Worm (Caenorhabditis elegans) whole organism, L2 larva: ENCODE data around the gene lmd-3.

Experiments used
- C34F6.9 ChIP-seq: fragments of 150-350 bp; optimal IDR thresholded peaks from 2 replicates; lab custom pipeline; 2014; ENCODE audit warnings: missing biosample characterization, missing genetic modification characterization
- F13H6.1 ChIP-seq: sonication (generic microtip); optimal IDR thresholded peaks from 2 replicates; lab custom pipeline; 2016; ENCODE audit warnings: missing genetic modification characterization, missing compliant biosample characterization
- R02D3.7 ChIP-seq: fragments of 150-350 bp; optimal IDR thresholded peaks from 2 replicates; lab custom pipeline; 2014; ENCODE audit warnings: missing biosample characterization, missing genetic modification characterization
- ZK546.5 ChIP-seq: sonication (generic microtip); optimal IDR thresholded peaks from 2 replicates; lab custom pipeline; 2017; ENCODE audit warnings: missing biosample characterization, missing genetic modification characterization
- alr-1 ChIP-seq: fragments of 150-350 bp; optimal IDR thresholded peaks from 2 replicates; lab custom pipeline; 2014; ENCODE audit warnings: missing biosample characterization, missing genetic modification characterization
- ama-1 ChIP-seq: fragments of 150-350 bp; optimal IDR thresholded peaks from 2 replicates; lab custom pipeline; 2018; ENCODE audit warnings: inconsistent platforms
- blmp-1 ChIP-seq: sonication (generic microtip); optimal IDR thresholded peaks from 2 replicates; lab custom pipeline; 2017; ENCODE audit warnings: missing genetic modification characterization, mild to moderate bottlenecking, missing compliant biosample characterization, antibody characterized with exemption, moderate library complexity; ENCODE audit not compliant: insufficient read depth
- ceh-16 ChIP-seq: fragments of 150-350 bp; optimal IDR thresholded peaks from 2 replicates; lab custom pipeline; 2014; ENCODE audit warnings: missing biosample characterization, missing genetic modification characterization
- ceh-82 ChIP-seq: fragments of 150-350 bp; optimal IDR thresholded peaks from 2 replicates; lab custom pipeline; 2014; ENCODE audit warnings: missing biosample characterization, missing genetic modification characterization
- crh-2 ChIP-seq: sonication (generic microtip); optimal IDR thresholded peaks from 2 replicates; lab custom pipeline; 2017; ENCODE audit warnings: missing biosample characterization, missing genetic modification characterization
- dmd-4 ChIP-seq: sonication (generic microtip); optimal IDR thresholded peaks from 2 replicates; lab custom pipeline; 2017; ENCODE audit warnings: missing biosample characterization, missing genetic modification characterization
- fos-1 ChIP-seq: fragments of 150-350 bp; optimal IDR thresholded peaks from 2 replicates; lab custom pipeline; 2014; ENCODE audit warnings: missing biosample characterization, missing genetic modification characterization
- gmeb-1 ChIP-seq: fragments of 150-350 bp; optimal IDR thresholded peaks from 2 replicates; lab custom pipeline; 2014; ENCODE audit warnings: missing biosample characterization, missing genetic modification characterization
- lin-11 ChIP-seq: fragments of 150-350 bp; sonication (generic microtip); optimal IDR thresholded peaks from 2 replicates; lab custom pipeline; 2014; ENCODE audit warnings: missing biosample characterization, missing genetic modification characterization, inconsistent platforms, mixed read lengths
- lin-39 ChIP-seq: fragments of 150-350 bp; optimal IDR thresholded peaks from 2 replicates; lab custom pipeline; 2014; ENCODE audit warnings: missing biosample characterization, missing genetic modification reagents, missing genetic modification characterization
- lsy-2 ChIP-seq, 2 experiments: fragments of 150-350 bp in 1 of 2; sonication (generic microtip) in 1 of 2; optimal IDR thresholded peaks; 2 replicates each; lab custom pipeline; 2014 to 2017; ENCODE audit warnings: missing biosample characterization in 2 of 2, missing genetic modification characterization in 2 of 2
- mab-5 ChIP-seq: fragments of 150-350 bp; optimal IDR thresholded peaks from 2 replicates; lab custom pipeline; 2014; ENCODE audit warnings: missing biosample characterization, missing genetic modification characterization
- mbf-1 ChIP-seq: sonication (generic microtip); optimal IDR thresholded peaks from 2 replicates; lab custom pipeline; 2017; ENCODE audit warnings: missing biosample characterization, missing genetic modification characterization
- mdl-1 ChIP-seq, 2 experiments: fragments of 150-350 bp in 1 of 2; sonication (generic microtip) in 1 of 2; optimal IDR thresholded peaks; 2 replicates each; lab custom pipeline; 2017; ENCODE audit warnings: missing biosample characterization in 2 of 2, missing genetic modification characterization in 2 of 2
- nhr-10 ChIP-seq: sonication (generic microtip); optimal IDR thresholded peaks from 2 replicates; lab custom pipeline; 2017; ENCODE audit warnings: missing biosample characterization, missing genetic modification characterization
- nhr-11 ChIP-seq: fragments of 150-350 bp; optimal IDR thresholded peaks from 2 replicates; lab custom pipeline; 2014; ENCODE audit warnings: missing biosample characterization, missing genetic modification characterization
- nhr-12 ChIP-seq: fragments of 150-350 bp; optimal IDR thresholded peaks from 2 replicates; lab custom pipeline; 2014; ENCODE audit warnings: missing biosample characterization, missing genetic modification characterization
- nhr-129 ChIP-seq: fragments of 150-350 bp; optimal IDR thresholded peaks from 2 replicates; lab custom pipeline; 2014; ENCODE audit warnings: missing biosample characterization, missing genetic modification characterization
- nhr-21 ChIP-seq: fragments of 150-350 bp; optimal IDR thresholded peaks from 2 replicates; lab custom pipeline; 2014; ENCODE audit warnings: missing biosample characterization, missing genetic modification characterization
- nhr-23 ChIP-seq: fragments of 150-350 bp; optimal IDR thresholded peaks from 2 replicates; lab custom pipeline; 2014; ENCODE audit warnings: missing biosample characterization, missing genetic modification reagents, missing genetic modification characterization
- nhr-25 ChIP-seq: fragments of 150-350 bp; sonication (generic microtip); optimal IDR thresholded peaks from 3 replicates; lab custom pipeline; 2014; ENCODE audit warnings: missing biosample characterization, missing genetic modification characterization
- nhr-6 ChIP-seq: fragments of 150-350 bp; optimal IDR thresholded peaks from 2 replicates; lab custom pipeline; 2014; ENCODE audit warnings: missing biosample characterization, missing genetic modification characterization
- nhr-77 ChIP-seq: fragments of 150-350 bp; optimal IDR thresholded peaks from 2 replicates; lab custom pipeline; 2014; ENCODE audit warnings: missing biosample characterization, missing genetic modification characterization
- sem-4 ChIP-seq: fragments of 150-350 bp; optimal IDR thresholded peaks from 2 replicates; lab custom pipeline; 2014; ENCODE audit warnings: missing biosample characterization, missing genetic modification reagents, missing genetic modification characterization
- sma-3 ChIP-seq: sonication (generic microtip); optimal IDR thresholded peaks from 2 replicates; lab custom pipeline; 2016; ENCODE audit warnings: missing genetic modification reagents, missing genetic modification characterization, missing compliant biosample characterization
- snpc-4 ChIP-seq: fragments of 150-350 bp; optimal IDR thresholded peaks from 2 replicates; lab custom pipeline; 2014; ENCODE audit warnings: missing biosample characterization, missing genetic modification characterization
- unc-39 ChIP-seq: fragments of 150-350 bp; optimal IDR thresholded peaks from 2 replicates; lab custom pipeline; 2014; ENCODE audit warnings: missing biosample characterization, missing genetic modification characterization
- unc-55 ChIP-seq: fragments of 150-350 bp; sonication (generic microtip); optimal IDR thresholded peaks from 3 replicates; lab custom pipeline; 2014; ENCODE audit warnings: missing biosample characterization, missing genetic modification reagents, missing genetic modification characterization
- unc-62 ChIP-seq: fragments of 150-350 bp; optimal IDR thresholded peaks from 2 replicates; lab custom pipeline; 2014; ENCODE audit warnings: missing biosample characterization, missing genetic modification reagents, missing genetic modification characterization
- zag-1 ChIP-seq: fragments of 150-350 bp; optimal IDR thresholded peaks from 2 replicates; lab custom pipeline; 2014; ENCODE audit warnings: missing biosample characterization, missing genetic modification characterization
- ztf-4 ChIP-seq: fragments of 150-350 bp; optimal IDR thresholded peaks from 2 replicates; lab custom pipeline; 2014; ENCODE audit warnings: missing biosample characterization, missing genetic modification characterization

Gene lmd-3

DNA sequence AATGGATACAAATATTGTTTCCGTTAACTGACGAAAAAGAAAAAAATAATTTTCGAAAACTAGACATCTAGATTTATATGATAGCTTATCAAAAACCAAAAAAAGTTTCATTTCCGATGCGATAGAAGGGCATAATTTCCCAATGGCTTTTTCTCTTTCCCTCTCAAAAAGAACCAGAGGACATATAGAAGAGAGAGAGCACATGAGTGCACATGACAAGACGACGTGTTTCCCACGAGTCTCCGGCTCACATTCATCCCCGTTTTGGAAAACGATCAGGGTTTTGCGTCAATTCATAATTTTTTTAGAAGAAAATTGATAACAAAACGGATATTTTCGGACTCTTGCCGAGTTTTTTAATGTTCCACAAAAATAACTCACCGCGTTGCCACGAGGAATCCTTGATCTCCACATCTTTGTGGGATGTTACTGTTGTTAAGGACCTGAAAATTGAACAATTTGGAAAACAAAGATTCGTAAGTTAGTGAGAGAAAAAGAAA is at the start of gene lmd-3:
Gene lmd-3 (minus strand): TSS at position 450 of the 500 bp plus-strand sequence.
- no peak for TF ChIP-seq sem-4 (tag; lab: Kevin White, UChicago)
- TF ChIP-seq mab-5 (tag; lab: Kevin White, UChicago) = no peak
- no peak for TF ChIP-seq sma-3
- TF ChIP-seq snpc-4 (tag; lab: Kevin White, UChicago) = no peak
- TF ChIP-seq nhr-77 (tag; lab: Kevin White, UChicago) = no peak
- no peak for TF ChIP-seq lin-11 (tag; lab: Kevin White, UChicago)
- TF ChIP-seq nhr-25 = no peak
- no peak for TF ChIP-seq gmeb-1
- TF ChIP-seq ceh-82 (tag; lab: Kevin White, UChicago) = no peak
- TF ChIP-seq nhr-11 (tag; lab: Kevin White, UChicago) = no peak
- TF ChIP-seq nhr-12 = no peak
- TF ChIP-seq unc-39 (tag; lab: Kevin White, UChicago) = no peak
- TF ChIP-seq fos-1 = no peak
- no peak for TF ChIP-seq lsy-2 (tag; optimal IDR thresholded peaks at IDR 0.05; lab: Kevin White, UChicago)
- TF ChIP-seq F13H6.1 (tag; lab: Kevin White, UChicago) = no peak
- TF ChIP-seq nhr-10 (tag; lab: Kevin White, UChicago) = no peak

- TF ChIP-seq ZK546.5 = no peak
- no peak for TF ChIP-seq nhr-129
- TF ChIP-seq ceh-16 (tag; lab: Kevin White, UChicago) = no peak
- TF ChIP-seq snpc-4 (tag; lab: Kevin White, UChicago) = no peak
- no peak for TF ChIP-seq nhr-23 (tag; lab: Kevin White, UChicago)
- no peak for TF ChIP-seq nhr-11 (tag; lab: Kevin White, UChicago)
- TF ChIP-seq mbf-1 (tag; lab: Kevin White, UChicago) = no peak
- no peak for TF ChIP-seq ztf-4
- TF ChIP-seq mdl-1 (tag; optimal IDR thresholded peaks at IDR 0.05; lab: Kevin White, UChicago) = no peak
- no peak for TF ChIP-seq unc-39 (tag; lab: Kevin White, UChicago)
- TF ChIP-seq nhr-12 = no peak
- no peak for TF ChIP-seq lsy-2 (tag; optimal IDR thresholded peaks at IDR 0.05; lab: Kevin White, UChicago)
- no peak for TF ChIP-seq alr-1 (tag; lab: Kevin White, UChicago)
Measured at ce11 chrV:8481274-8481673, 36.7 kb upstream of the lmd-3 start.

DNA sequence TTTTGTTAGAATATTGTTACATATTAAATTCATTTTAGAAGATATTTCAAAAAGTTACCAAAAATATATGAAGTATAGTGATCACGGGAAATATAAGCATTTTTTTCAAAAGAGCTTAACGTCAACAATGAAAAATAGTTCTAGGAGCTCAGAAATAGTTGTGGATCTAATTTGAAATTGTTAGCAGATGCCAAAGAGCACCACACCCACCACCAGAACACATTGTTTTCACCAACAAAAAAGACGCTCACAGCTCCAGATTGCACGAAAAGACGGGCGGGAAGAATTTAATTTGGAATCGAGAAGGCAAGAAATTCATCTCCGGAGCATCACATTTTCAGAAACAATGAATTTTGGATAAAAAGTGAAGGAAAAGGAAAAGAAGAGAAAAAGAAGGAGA is 26.3 kb upstream of the lmd-3 start, which contains the start of gene gplb-1:
Gene gplb-1 (minus strand): TSS at position 337 of the 400 bp plus-strand sequence.
- no peak for TF ChIP-seq lin-11 (tag; lab: Kevin White, UChicago)
- TF ChIP-seq blmp-1 (tag; lab: Kevin White, UChicago) = no peak
- no peak for TF ChIP-seq ceh-16 (tag; lab: Kevin White, UChicago)
- no peak for TF ChIP-seq crh-2
- TF ChIP-seq nhr-6 (tag; lab: Kevin White, UChicago) = no peak
- TF ChIP-seq dmd-4 (tag; lab: Kevin White, UChicago) = no peak
- TF ChIP-seq zag-1 (tag; lab: Kevin White, UChicago) = no peak
- TF ChIP-seq ama-1 (lab: Kevin White, UChicago) = no peak
- TF ChIP-seq unc-62 = no peak
- no peak for TF ChIP-seq alr-1 (tag; lab: Kevin White, UChicago)
- no peak for TF ChIP-seq lin-39 (tag; lab: Kevin White, UChicago)
- no peak for TF ChIP-seq unc-55
- no peak for TF ChIP-seq nhr-77 (tag; lab: Kevin White, UChicago)
- TF ChIP-seq nhr-21 (tag; lab: Kevin White, UChicago) = no peak
- no peak for TF ChIP-seq R02D3.7 (tag; lab: Kevin White, UChicago)
- no peak for TF ChIP-seq unc-39 (tag; lab: Kevin White, UChicago)
- TF ChIP-seq nhr-10 (tag; lab: Kevin White, UChicago) = no peak

DNA sequence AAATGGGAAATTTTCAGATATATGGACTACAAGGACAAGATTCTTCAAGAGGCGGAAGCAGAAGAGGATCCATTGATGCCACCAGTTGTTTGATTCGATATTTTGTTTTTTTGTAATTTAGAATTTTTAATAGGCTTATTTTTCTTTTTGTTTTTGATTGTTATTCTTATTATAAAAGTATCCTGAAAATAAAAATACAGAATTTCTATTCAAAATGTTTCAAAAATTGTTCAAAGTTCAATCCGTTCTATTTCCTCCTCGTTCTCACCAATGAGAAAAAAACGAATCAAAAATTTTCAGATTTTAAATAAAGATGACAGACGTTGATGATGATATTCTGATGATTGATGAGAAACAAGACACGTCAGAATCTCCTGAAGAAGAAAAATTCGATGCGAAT is 24.1 kb upstream of the lmd-3 start, which contains the start of gene phf-30:
Gene phf-30 (plus strand): TSS at position 301 of the 400 bp plus-strand sequence.
- TF ChIP-seq mab-5 (tag; lab: Kevin White, UChicago) = no peak
- no peak for TF ChIP-seq F13H6.1 (tag; lab: Kevin White, UChicago)
- peak; percentile 1 for TF ChIP-seq unc-55

DNA sequence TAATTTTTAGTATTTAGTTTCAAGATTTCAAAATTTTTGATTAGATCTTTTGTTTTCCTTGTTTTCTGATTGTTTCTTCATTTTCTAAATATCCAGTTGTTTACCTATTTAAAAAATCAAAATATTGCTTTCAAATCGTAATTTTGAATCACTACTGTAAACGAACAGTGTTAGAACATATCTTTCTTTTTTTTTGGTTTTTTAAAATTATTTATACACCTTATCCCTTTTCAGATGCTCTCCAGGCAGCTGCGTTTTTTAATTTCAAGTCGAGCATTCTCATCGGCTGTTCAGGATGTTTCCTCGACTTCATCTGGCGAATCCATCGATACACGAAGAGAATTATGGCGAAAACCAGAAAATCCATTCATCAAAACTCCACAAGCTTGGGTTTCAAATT is 22.4 kb upstream of the lmd-3 start, which contains the start of gene mrpl-4:
Gene mrpl-4 (plus strand): TSS at position 235 of the 400 bp plus-strand sequence.
- TF ChIP-seq C34F6.9 = no peak
